Worm (Caenorhabditis elegans) whole organism, L3 larva: ENCODE results near the gene pqn-53.

Experiments used
- ama-1 ChIP-seq: fragments of 150-350 bp; optimal IDR thresholded peaks from 2 replicates; lab custom pipeline; 2018
- elt-3 ChIP-seq, 3 experiments: fragments of 150-350 bp in 1 of 3; sonication (generic microtip) in 2 of 3; optimal IDR thresholded peaks; 2 replicates in 2 of 3; 4 replicates in 1 of 3; lab custom pipeline; 2014 to 2017; ENCODE audit warnings: missing biosample characterization in 3 of 3, missing genetic modification characterization in 3 of 3
- jun-1 ChIP-seq: fragments of 150-350 bp; optimal IDR thresholded peaks from 2 replicates; lab custom pipeline; 2014; ENCODE audit warnings: missing biosample characterization, missing genetic modification reagents, missing genetic modification characterization
- pqm-1 ChIP-seq: fragments of 150-350 bp; optimal IDR thresholded peaks from 2 replicates; lab custom pipeline; 2017; ENCODE audit warnings: missing biosample characterization, missing genetic modification characterization, inconsistent platforms
- unc-62 ChIP-seq: fragments of 150-350 bp; sonication (generic microtip); optimal IDR thresholded peaks from 4 replicates; lab custom pipeline; 2014; ENCODE audit warnings: missing biosample characterization, missing genetic modification reagents, missing genetic modification characterization
- ztf-4 ChIP-seq: fragments of 150-350 bp; optimal IDR thresholded peaks from 2 replicates; lab custom pipeline; 2014; ENCODE audit warnings: missing biosample characterization, missing genetic modification characterization

DNA sequence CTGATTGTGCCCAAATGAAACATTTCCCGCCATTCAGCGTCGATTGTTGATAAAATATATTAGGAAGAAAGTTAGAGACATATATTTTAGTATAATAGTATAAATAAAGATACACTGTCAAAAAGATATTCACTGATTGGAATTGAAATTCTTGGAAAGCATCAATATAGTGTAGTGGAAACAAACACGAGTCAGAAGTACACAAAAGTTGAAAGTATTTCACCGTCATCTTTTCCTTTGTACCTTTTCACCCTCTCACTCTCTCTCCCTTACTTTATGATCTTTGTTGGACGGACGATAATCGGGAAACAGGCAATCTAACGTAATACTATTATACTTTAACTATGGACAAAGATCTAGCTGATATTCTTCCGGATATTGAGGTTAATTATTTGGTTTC is 28.8 kb upstream of the pqn-53 start, which contains the start of gene nhr-208:
- TF ChIP-seq ama-1 (lab: Kevin White, UChicago) = no peak
- no peak for TF ChIP-seq unc-62 (GFP tag; lab: Kevin White, UChicago)
- TF ChIP-seq pqm-1 = peak; percentile 52
- no peak for TF ChIP-seq ztf-4 (tag; lab: Kevin White, UChicago)
- no peak for TF ChIP-seq jun-1
- no peak for TF ChIP-seq elt-3 (tag; optimal IDR thresholded peaks at IDR 0.05; lab: Kevin White, UChicago)
